Fruit fly (Drosophila melanogaster) whole organism, embryonic: ENCODE data around the gene CG33643.
A peak's percentile ranks its signal among the peaks of the same experiment; 100 is the strongest.

Experiments used
- CG10267 ChIP-seq: fragments of 200-800 bp; sonication (Bioruptor generic); optimal IDR thresholded peaks from 2 replicates; lab custom pipeline; 2018; ENCODE audit warnings: missing biosample characterization, mild to moderate bottlenecking, missing genetic modification characterization, moderate library complexity
- CG10321 ChIP-seq: fragments of 200-800 bp; sonication (Bioruptor generic); IDR thresholded peaks from 2 replicates; pipeline ENCODE4 v1.3.6; 2022; ENCODE audit warnings: missing biosample characterization, missing genetic modification characterization
- CG10654 ChIP-seq: fragments of 200-800 bp; sonication (Bioruptor generic); optimal IDR thresholded peaks from 2 replicates; lab custom pipeline; 2016; ENCODE audit warnings: missing biosample characterization, missing genetic modification characterization
- CG10979 ChIP-seq: fragments of 200-800 bp; sonication (Bioruptor generic); optimal IDR thresholded peaks from 2 replicates; lab custom pipeline; 2018; ENCODE audit warnings: missing biosample characterization, mild to moderate bottlenecking, missing genetic modification characterization, moderate library complexity
- CG11695 ChIP-seq: fragments of 200-800 bp; sonication (Bioruptor generic); IDR thresholded peaks from 3 replicates; pipeline ENCODE4 v1.3.6; 2022; ENCODE audit warnings: missing biosample characterization, missing genetic modification characterization
- CG12769 ChIP-seq: fragments of 200-800 bp; sonication (Bioruptor generic); optimal IDR thresholded peaks from 2 replicates; lab custom pipeline; 2019; ENCODE audit warnings: missing biosample characterization, mild to moderate bottlenecking, missing genetic modification characterization, moderate library complexity
- CG13296 ChIP-seq: fragments of 200-800 bp; sonication (Bioruptor generic); optimal IDR thresholded peaks from 3 replicates; lab custom pipeline; 2018; ENCODE audit warnings: missing biosample characterization, mild to moderate bottlenecking, missing genetic modification characterization
- CG15269 ChIP-seq: fragments of 200-800 bp; sonication (Bioruptor generic); optimal IDR thresholded peaks from 2 replicates; lab custom pipeline; 2018; ENCODE audit warnings: missing biosample characterization, mild to moderate bottlenecking, missing genetic modification characterization, moderate library complexity
- CG15601 ChIP-seq: fragments of 200-800 bp; sonication (Bioruptor generic); optimal IDR thresholded peaks from 3 replicates; lab custom pipeline; 2019; ENCODE audit warnings: missing biosample characterization, mild to moderate bottlenecking, missing genetic modification characterization, moderate library complexity
- CG17359 ChIP-seq: fragments of 200-800 bp; sonication (Bioruptor generic); optimal IDR thresholded peaks from 3 replicates; lab custom pipeline; 2018; ENCODE audit warnings: missing biosample characterization, mild to moderate bottlenecking, missing genetic modification characterization, moderate library complexity
- CG17612 ChIP-seq: fragments of 200-800 bp; sonication (Bioruptor generic); IDR thresholded peaks from 2 replicates; pipeline ENCODE4 v1.3.6; 2022; ENCODE audit warnings: missing biosample characterization, missing genetic modification characterization
- CG18262 ChIP-seq: fragments of 200-800 bp; optimal IDR thresholded peaks from 3 replicates; lab custom pipeline; 2019; ENCODE audit warnings: missing biosample characterization, mild to moderate bottlenecking, missing genetic modification characterization, moderate library complexity
- CG2712 ChIP-seq: fragments of 200-800 bp; optimal IDR thresholded peaks from 3 replicates; lab custom pipeline; 2019; ENCODE audit warnings: missing biosample characterization, mild to moderate bottlenecking, missing genetic modification characterization, moderate library complexity
- CG30403 ChIP-seq: fragments of 200-800 bp; sonication (Bioruptor generic); optimal IDR thresholded peaks from 3 replicates; lab custom pipeline; 2016; ENCODE audit warnings: missing biosample characterization, missing genetic modification characterization
- CG30431 ChIP-seq: fragments of 200-800 bp; sonication (Bioruptor generic); optimal IDR thresholded peaks from 2 replicates; lab custom pipeline; 2017; ENCODE audit warnings: missing biosample characterization, missing genetic modification characterization
- CG3065 ChIP-seq: fragments of 200-800 bp; sonication (Bioruptor generic); optimal IDR thresholded peaks from 2 replicates; lab custom pipeline; 2016; ENCODE audit warnings: missing biosample characterization, missing genetic modification characterization
- CG4820 ChIP-seq: fragments of 200-800 bp; sonication (Bioruptor generic); optimal IDR thresholded peaks from 3 replicates; lab custom pipeline; 2016; ENCODE audit warnings: missing biosample characterization, missing genetic modification characterization
- CG6689 ChIP-seq: fragments of 200-800 bp; sonication (Bioruptor generic); IDR thresholded peaks from 2 replicates; pipeline ENCODE4 v1.3.6; 2022; ENCODE audit warnings: missing biosample characterization, missing genetic modification characterization
- CG6854 ChIP-seq: fragments of 200-800 bp; sonication (Bioruptor generic); optimal IDR thresholded peaks from 3 replicates; lab custom pipeline; 2017; ENCODE audit warnings: missing biosample characterization, mild to moderate bottlenecking, missing genetic modification characterization
- CG7556 ChIP-seq: fragments of 200-800 bp; sonication (Bioruptor generic); optimal IDR thresholded peaks from 2 replicates; lab custom pipeline; 2017; ENCODE audit warnings: missing biosample characterization, mild to moderate bottlenecking, missing genetic modification characterization
- CG7839 ChIP-seq: fragments of 200-800 bp; sonication (Bioruptor generic); optimal IDR thresholded peaks from 3 replicates; lab custom pipeline; 2018; ENCODE audit warnings: missing biosample characterization, mild to moderate bottlenecking, missing genetic modification characterization, moderate library complexity
- CG9727 ChIP-seq: fragments of 200-800 bp; sonication (Bioruptor generic); optimal IDR thresholded peaks from 3 replicates; lab custom pipeline; 2017; ENCODE audit warnings: missing biosample characterization, mild to moderate bottlenecking, missing genetic modification characterization
- CoRest ChIP-seq: fragments of 200-800 bp; sonication (Bioruptor generic); optimal IDR thresholded peaks from 3 replicates; lab custom pipeline; 2018; ENCODE audit warnings: missing biosample characterization, mild to moderate bottlenecking, missing genetic modification characterization, moderate library complexity
- D19A ChIP-seq: fragments of 200-800 bp; optimal IDR thresholded peaks from 3 replicates; lab custom pipeline; 2019; ENCODE audit warnings: missing biosample characterization, mild to moderate bottlenecking, missing genetic modification characterization, moderate library complexity
- D19B ChIP-seq: fragments of 200-800 bp; sonication (Bioruptor generic); optimal IDR thresholded peaks from 2 replicates; lab custom pipeline; 2017; ENCODE audit warnings: missing biosample characterization, mild to moderate bottlenecking, missing genetic modification characterization
- Dp ChIP-seq: fragments of 200-800 bp; sonication (Bioruptor generic); optimal IDR thresholded peaks from 2 replicates; lab custom pipeline; 2018; ENCODE audit warnings: missing biosample characterization, mild to moderate bottlenecking, missing genetic modification characterization, moderate library complexity
- E2f1 ChIP-seq: fragments of 200-800 bp; sonication (Bioruptor generic); IDR thresholded peaks from 2 replicates; pipeline ENCODE4 v1.3.6; 2022; ENCODE audit warnings: missing biosample characterization, missing genetic modification characterization
- Eip74EF ChIP-seq, 2 experiments: fragments of 200-800 bp in 1 of 2; fragments of >200 bp in 1 of 2; sonication (Bioruptor generic) in 1 of 2; optimal IDR thresholded peaks; 2 replicates each; lab custom pipeline; 2017 to 2019; ENCODE audit warnings: missing biosample characterization in 2 of 2, missing genetic modification characterization in 2 of 2, mild to moderate bottlenecking in 1 of 2, moderate library complexity in 1 of 2
- Myb ChIP-seq: fragments of 200-800 bp; sonication (Bioruptor generic); optimal IDR thresholded peaks from 2 replicates; lab custom pipeline; 2016; ENCODE audit warnings: missing biosample characterization, missing genetic modification characterization
- Oli ChIP-seq: fragments of 200-800 bp; sonication (Bioruptor generic); optimal IDR thresholded peaks from 2 replicates; lab custom pipeline; 2018; ENCODE audit warnings: missing biosample characterization, mild to moderate bottlenecking, missing genetic modification characterization, moderate library complexity
- Pdp1 ChIP-seq, 2 experiments: fragments of 200-800 bp; sonication (Bioruptor generic); optimal IDR thresholded peaks; 3 replicates each; lab custom pipeline; 2016; ENCODE audit warnings: missing biosample characterization in 2 of 2, missing genetic modification characterization in 2 of 2, mild to moderate bottlenecking in 1 of 2, moderate library complexity in 1 of 2
- Ssrp ChIP-seq: fragments of 200-800 bp; sonication (Bioruptor generic); optimal IDR thresholded peaks from 2 replicates; lab custom pipeline; 2018; ENCODE audit warnings: missing biosample characterization, mild to moderate bottlenecking, missing genetic modification characterization, moderate library complexity
- amos ChIP-seq: fragments of 200-800 bp; sonication (Bioruptor generic); IDR thresholded peaks from 2 replicates; pipeline ENCODE4 v1.3.6; 2022; ENCODE audit warnings: missing biosample characterization, missing genetic modification characterization; ENCODE audit not compliant: partially characterized antibody
- bsh ChIP-seq, 2 experiments: fragments of 200-800 bp; sonication (Bioruptor generic); optimal IDR thresholded peaks; 2 replicates each; lab custom pipeline; 2017 to 2018; ENCODE audit warnings: mild to moderate bottlenecking in 2 of 2, missing biosample characterization in 2 of 2, missing genetic modification characterization in 2 of 2, moderate library complexity in 1 of 2
- dmrt11E ChIP-seq: fragments of 200-800 bp; sonication (Bioruptor generic); optimal IDR thresholded peaks from 3 replicates; lab custom pipeline; 2018; ENCODE audit warnings: missing biosample characterization, mild to moderate bottlenecking, missing genetic modification characterization, moderate library complexity
- kay ChIP-seq: fragments of 200-800 bp; sonication (Bioruptor generic); optimal IDR thresholded peaks from 2 replicates; lab custom pipeline; 2016; ENCODE audit warnings: missing biosample characterization, missing genetic modification characterization
- mam ChIP-seq: fragments of 200-800 bp; sonication (Bioruptor generic); optimal IDR thresholded peaks from 3 replicates; lab custom pipeline; 2016; ENCODE audit warnings: missing biosample characterization, missing genetic modification characterization
- nmo ChIP-seq: fragments of 200-800 bp; sonication (Bioruptor generic); optimal IDR thresholded peaks from 2 replicates; lab custom pipeline; 2018; ENCODE audit warnings: missing biosample characterization, mild to moderate bottlenecking, missing genetic modification characterization, moderate library complexity
- pan ChIP-seq, 4 experiments: fragments of >200 bp in 3 of 4; fragments of 200-800 bp in 1 of 4; sonication (Bioruptor generic) in 1 of 4; optimal IDR thresholded peaks in 3 of 4; IDR thresholded peaks in 1 of 4; 2 replicates each; pipeline versions ENCODE4 v1.3.6 to Lab custom; 2017 to 2022; ENCODE audit warnings: missing biosample characterization in 2 of 4, missing genetic modification characterization in 2 of 4, mixed read lengths in 1 of 4
- pho ChIP-seq: fragments of 200-800 bp; sonication (Bioruptor generic); optimal IDR thresholded peaks from 2 replicates; lab custom pipeline; 2016; ENCODE audit warnings: missing biosample characterization, missing genetic modification characterization
- slbo ChIP-seq: fragments of 200-800 bp; sonication (Bioruptor generic); IDR thresholded peaks from 2 replicates; pipeline ENCODE4 v1.3.6; 2022; ENCODE audit warnings: missing biosample characterization, missing genetic modification characterization
- sug ChIP-seq: fragments of 200-800 bp; optimal IDR thresholded peaks from 2 replicates; lab custom pipeline; 2019; ENCODE audit warnings: missing biosample characterization, mild to moderate bottlenecking, missing genetic modification characterization, moderate library complexity
- toy ChIP-seq: fragments of 200-800 bp; sonication (Bioruptor generic); IDR thresholded peaks from 2 replicates; pipeline ENCODE4 v1.3.6; 2022; ENCODE audit warnings: missing biosample characterization, missing genetic modification characterization
- tup ChIP-seq: fragments of 200-800 bp; sonication (Bioruptor generic); optimal IDR thresholded peaks from 2 replicates; lab custom pipeline; 2016; ENCODE audit warnings: missing biosample characterization, mild to moderate bottlenecking, missing genetic modification characterization, moderate library complexity
- unpg ChIP-seq: fragments of 200-800 bp; sonication (Bioruptor generic); optimal IDR thresholded peaks from 3 replicates; lab custom pipeline; 2018; ENCODE audit warnings: missing biosample characterization, mild to moderate bottlenecking, missing genetic modification characterization, moderate library complexity
- vfl ChIP-seq: fragments of 200-800 bp; sonication (Bioruptor generic); optimal IDR thresholded peaks from 2 replicates; lab custom pipeline; 2016; ENCODE audit warnings: missing biosample characterization, missing genetic modification characterization
- vvl ChIP-seq: fragments of 200-800 bp; sonication (Bioruptor generic); IDR thresholded peaks from 2 replicates; pipeline ENCODE4 v1.3.6; 2022; ENCODE audit warnings: missing biosample characterization, missing genetic modification characterization
- zfh2 ChIP-seq: fragments of 200-800 bp; sonication (Bioruptor generic); optimal IDR thresholded peaks from 2 replicates; lab custom pipeline; 2016; ENCODE audit warnings: missing biosample characterization, missing genetic modification characterization

CG33643 gene

DNA sequence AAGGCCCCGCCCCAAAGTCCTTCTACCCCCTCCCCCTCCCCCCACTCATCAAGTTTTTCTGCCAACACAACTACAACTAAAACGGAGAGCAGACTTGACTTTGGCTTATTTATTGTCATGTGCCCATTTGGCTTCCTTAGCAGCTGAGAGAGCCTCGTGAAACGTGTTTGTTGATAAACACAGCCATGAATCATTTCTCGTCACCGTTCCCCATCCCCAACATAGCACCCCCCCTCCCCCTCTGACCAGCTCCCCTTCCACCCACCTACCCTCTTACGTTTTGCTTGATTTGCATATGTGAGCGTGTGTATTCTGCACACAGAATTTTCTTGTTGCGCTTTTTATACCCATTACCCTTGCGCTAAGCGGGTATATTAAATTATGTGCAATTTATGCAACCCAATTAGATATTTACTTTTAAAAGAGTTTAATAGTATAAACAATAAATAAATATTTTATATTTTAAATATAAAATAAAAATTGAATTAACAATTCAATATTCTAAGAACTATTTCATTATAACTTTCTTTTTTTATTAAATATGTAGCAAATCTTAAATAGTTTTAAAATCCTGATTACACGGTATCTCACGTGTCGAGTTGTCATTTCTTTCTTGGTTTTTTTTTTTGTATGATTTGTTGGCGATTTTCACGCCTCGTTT, 41.0 kb downstream of the CG33643 start (continued):
- 0 out of 3 replicates have a peak, but pooled peaks have one; percentile 20 for TF ChIP-seq CG11695
- no peak for TF ChIP-seq pho
- TF ChIP-seq CG4820 (GFP tag; lab: Kevin White, UChicago): no peak
- peak; percentile 5 for TF ChIP-seq CG15601
- TF ChIP-seq kay (GFP tag; lab: Kevin White, UChicago): peak; percentile 7
- no peak for TF ChIP-seq CG3065 (GFP tag; lab: Kevin White, UChicago)
- TF ChIP-seq CG10321 (GFP tag; lab: Robert Waterston, UW): peak; percentile 35; the same call in 1 of the 2 replicates
- peak; percentile 47 for TF ChIP-seq vvl
- no peak for TF ChIP-seq mam (GFP tag; lab: Kevin White, UChicago)
- TF ChIP-seq Dp: no peak
- peak; percentile 46 for TF ChIP-seq CG17359 (tag; lab: Kevin White, UChicago)
- peak; percentile 15 for TF ChIP-seq CG10979 (tag; lab: Kevin White, UChicago)
- TF ChIP-seq CG6689 (GFP tag; lab: Robert Waterston, UW): peak; percentile 50
- no peak for TF ChIP-seq CG10654
- peak; percentile 34 for TF ChIP-seq Ssrp (tag; lab: Kevin White, UChicago)
- TF ChIP-seq CG30431 (GFP tag; lab: Kevin White, UChicago): no peak
- TF ChIP-seq CG10267 (tag; lab: Kevin White, UChicago): peak; percentile 21
- peak; percentile 67 for TF ChIP-seq CG7839 (tag; lab: Kevin White, UChicago)
- peak; percentile 50 for TF ChIP-seq CG2712
- peak; percentile 26 for TF ChIP-seq Oli
- no peak for TF ChIP-seq CG12769 (tag; lab: Kevin White, UChicago)
- peak; percentile 38 for TF ChIP-seq CG15269 (tag; lab: Kevin White, UChicago)
- TF ChIP-seq Pdp1 (GFP tag; optimal IDR thresholded peaks at IDR 0.05; lab: Kevin White, UChicago): no peak
- no peak for TF ChIP-seq zfh2 (GFP tag; lab: Kevin White, UChicago)
- peak in 1 of 2 experiments; percentile 51 for TF ChIP-seq bsh (GFP tag; optimal IDR thresholded peaks at IDR 0.05; lab: Kevin White, UChicago)
- TF ChIP-seq CG30403: peak; percentile 5
- TF ChIP-seq unpg: peak; percentile 3
- 0 out of 2 replicates have a peak, but pooled peaks have one; percentile 10 for TF ChIP-seq slbo (GFP tag; lab: Robert Waterston, UW)
- peak; percentile 34 for TF ChIP-seq D19A (tag; lab: Kevin White, UChicago)
- no peak for TF ChIP-seq amos (GFP tag; lab: Robert Waterston, UW)
- no peak for TF ChIP-seq sug
- TF ChIP-seq CG17612 (GFP tag; lab: Robert Waterston, UW): no peak
- peak; percentile 34 for TF ChIP-seq nmo (GFP tag; lab: Kevin White, UChicago)
- TF ChIP-seq Myb (GFP tag; lab: Kevin White, UChicago): no peak
- TF ChIP-seq CG6854 (GFP tag; lab: Kevin White, UChicago): no peak
- TF ChIP-seq pan (optimal IDR thresholded peaks at IDR 0.05; lab: Kevin White, UChicago): no peak
- peak in 1 of 2 experiments; percentile 20 for TF ChIP-seq pan (GFP tag; optimal IDR thresholded peaks at IDR 0.05 in 1 of 2, IDR thresholded peaks at IDR 0.05 in 1 of 2)
- no peak for TF ChIP-seq toy (GFP tag; lab: Robert Waterston, UW)
- TF ChIP-seq CoRest: peak; percentile 53
- TF ChIP-seq CG9727 (GFP tag; lab: Kevin White, UChicago): peak; percentile 38
- peak; percentile 69 for TF ChIP-seq D19B (GFP tag; lab: Kevin White, UChicago)
- TF ChIP-seq E2f1 (GFP tag; lab: Robert Waterston, UW): peak; percentile 19; the same call in 1 of the 2 replicates
- TF ChIP-seq dmrt11E: no peak
- TF ChIP-seq CG13296 (GFP tag; lab: Kevin White, UChicago): peak; percentile 42
- peak; percentile 41 for TF ChIP-seq CG7556 (GFP tag; lab: Kevin White, UChicago)
- peak; percentile 46 for TF ChIP-seq CG18262 (tag; lab: Kevin White, UChicago)
- no peak for TF ChIP-seq Eip74EF (GFP tag; optimal IDR thresholded peaks at IDR 0.05; lab: Kevin White, UChicago)
- TF ChIP-seq tup (GFP tag; lab: Kevin White, UChicago): no peak
- TF ChIP-seq vfl (GFP tag; lab: Kevin White, UChicago): no peak
